Fruit fly (Drosophila melanogaster) whole organism, prepupa: ENCODE results near the gene CG42581.

Source experiments
- Blimp-1 ChIP-seq: fragments of 200-800 bp; sonication (Bioruptor generic); optimal IDR thresholded peaks from 3 replicates; lab custom pipeline; 2017; ENCODE audit warnings: missing biosample characterization, missing genetic modification characterization, mild to moderate bottlenecking, moderate library complexity, missing genetic modification reagents
- CG11902 ChIP-seq: fragments of 200-800 bp; sonication (Bioruptor generic); optimal IDR thresholded peaks from 3 replicates; lab custom pipeline; 2016; ENCODE audit warnings: missing biosample characterization, missing genetic modification characterization
- CG1621 ChIP-seq: fragments of 200-800 bp; sonication (Bioruptor generic); optimal IDR thresholded peaks from 3 replicates; lab custom pipeline; 2018; ENCODE audit warnings: missing biosample characterization, mild to moderate bottlenecking, missing genetic modification characterization
- CG9139 ChIP-seq: fragments of 200-800 bp; sonication (Bioruptor generic); optimal IDR thresholded peaks from 3 replicates; lab custom pipeline; 2017; ENCODE audit warnings: missing biosample characterization, mild to moderate bottlenecking, missing genetic modification characterization
- Eip78C ChIP-seq: fragments of 200-800 bp; sonication (Bioruptor generic); peaks from one replicate; lab custom pipeline; 2016; ENCODE audit warnings: missing biosample characterization, missing genetic modification characterization
- Ets21C ChIP-seq: fragments of 200-800 bp; sonication (Bioruptor generic); optimal IDR thresholded peaks from 3 replicates; lab custom pipeline; 2016; ENCODE audit warnings: missing biosample characterization, missing genetic modification characterization
- Gug ChIP-seq: fragments of 200-800 bp; sonication (Bioruptor generic); IDR thresholded peaks from 2 replicates; pipeline ENCODE4 v1.3.6; 2022; ENCODE audit warnings: missing biosample characterization, missing genetic modification characterization
- Lpt ChIP-seq: fragments of 200-800 bp; sonication (Bioruptor generic); optimal IDR thresholded peaks from 3 replicates; lab custom pipeline; 2016; ENCODE audit warnings: missing biosample characterization, missing genetic modification characterization
- OdsH ChIP-seq: fragments of 200-800 bp; sonication (Bioruptor generic); optimal IDR thresholded peaks from 3 replicates; lab custom pipeline; 2016; ENCODE audit warnings: missing biosample characterization, missing genetic modification characterization
- Smox ChIP-seq: fragments of 200-800 bp; sonication (Bioruptor generic); optimal IDR thresholded peaks from 3 replicates; lab custom pipeline; 2016; ENCODE audit warnings: missing biosample characterization, missing genetic modification characterization
- Sox14 ChIP-seq: fragments of 200-800 bp; sonication (Bioruptor generic); optimal IDR thresholded peaks from 3 replicates; lab custom pipeline; 2016; ENCODE audit warnings: missing biosample characterization, missing genetic modification characterization
- fkh ChIP-seq: fragments of 200-800 bp; sonication (Bioruptor generic); optimal IDR thresholded peaks from 3 replicates; lab custom pipeline; 2017; ENCODE audit warnings: missing biosample characterization, mild to moderate bottlenecking, missing genetic modification characterization, moderate library complexity
- ss ChIP-seq, 2 experiments: fragments of 200-800 bp; sonication (Bioruptor generic); optimal IDR thresholded peaks; 2 replicates in 1 of 2; 3 replicates in 1 of 2; lab custom pipeline; 2017 to 2018; ENCODE audit warnings: mild to moderate bottlenecking in 2 of 2, missing biosample characterization in 2 of 2, missing genetic modification characterization in 2 of 2, moderate library complexity in 1 of 2

DNA sequence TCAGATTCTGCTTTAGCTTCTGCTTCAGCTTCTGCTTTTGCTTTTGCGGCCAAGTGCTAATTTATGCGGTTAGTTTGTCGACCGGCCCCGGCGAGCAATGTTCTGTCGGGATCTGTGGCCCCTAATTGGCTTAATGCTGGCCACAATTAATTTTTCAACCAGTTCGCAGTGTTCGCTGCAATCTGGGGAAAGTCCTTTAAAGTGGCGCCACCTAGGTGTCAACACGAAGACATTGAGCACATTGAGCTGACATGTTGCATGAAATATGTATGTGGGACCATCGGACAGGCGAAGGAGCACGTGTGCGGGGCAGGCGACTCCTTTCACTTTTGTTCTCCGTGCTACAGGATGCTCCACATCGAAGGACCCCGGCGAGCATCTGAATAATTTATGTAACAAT, 8.7 kb upstream of the CG42581 start:
- no peak for TF ChIP-seq Blimp-1
- no peak for TF ChIP-seq Ets21C (GFP tag; lab: Kevin White, UChicago)
- TF ChIP-seq ss (GFP tag; optimal IDR thresholded peaks at IDR 0.05; lab: Kevin White, UChicago): no peak
- no peak for TF ChIP-seq OdsH (GFP tag; lab: Kevin White, UChicago)
- TF ChIP-seq Gug (GFP tag; lab: Robert Waterston, UW): no peak
- no peak for TF ChIP-seq fkh (GFP tag; lab: Kevin White, UChicago)
- no peak for TF ChIP-seq CG11902 (GFP tag; lab: Kevin White, UChicago)
- no peak for TF ChIP-seq Sox14 (GFP tag; lab: Kevin White, UChicago)
- TF ChIP-seq Lpt (GFP tag; lab: Kevin White, UChicago): no peak
- TF ChIP-seq CG9139 (GFP tag; lab: Kevin White, UChicago): no peak
- TF ChIP-seq Eip78C: no peak
- TF ChIP-seq CG1621: no peak
- TF ChIP-seq Smox (GFP tag; lab: Kevin White, UChicago): no peak
